Worm (Caenorhabditis elegans): ENCODE results near the gene mtr-4.

- no peak for TF ChIP-seq ama-1 (optimal IDR thresholded peaks at IDR 0.05)
- no peak for TF ChIP-seq ceh-36 (tag; optimal IDR thresholded peaks at IDR 0.05)
- TF ChIP-seq scrt-1 (GFP tag; IDR thresholded peaks at IDR 0.05), result no peak
- TF ChIP-seq tbx-37 (GFP tag; conservative IDR thresholded peaks at IDR 0.05), result no peak
- no peak for TF ChIP-seq B0310.2 (tag; optimal IDR thresholded peaks at IDR 0.05)
- no peak for TF ChIP-seq hmg-4 (GFP tag; optimal IDR thresholded peaks at IDR 0.05)
- TF ChIP-seq hmbx-1 (tag; optimal IDR thresholded peaks at IDR 0.05), result no peak
- TF ChIP-seq flt-1 (GFP tag; IDR thresholded peaks at IDR 0.05), result no peak
- no peak for TF ChIP-seq ets-7 (tag; optimal IDR thresholded peaks at IDR 0.05)
Measured at ce11 chrIV:9848075-9848474, 22.6 kb downstream of the mtr-4 start, which contains the start of gene K07F5.7.
